Fruit fly (Drosophila melanogaster): ENCODE measurements around the gene GramD1B.
A peak's percentile ranks its signal among the peaks of the same experiment; 100 is the strongest.
"Not testable (repeated sequence)": the region's sequence is repeated elsewhere in the genome, so short reads cannot be mapped to it uniquely, and the experiment has no call there.

GramD1B gene

dm6 chr2L:3397594-3398073 is 24.5 kb upstream of the GramD1B start, which contains the start of gene CG34175:
Gene CG34175 (plus strand): TSS chr2L:3398023.
- TF ChIP-seq CG34367 (tag; optimal IDR thresholded peaks at IDR 0.05), result no peak
- no peak for TF ChIP-seq EcR (GFP tag; optimal IDR thresholded peaks at IDR 0.05)
- TF ChIP-seq CG13204 (GFP tag; optimal IDR thresholded peaks at IDR 0.05), result no peak
- TF ChIP-seq fd96Ca (GFP tag; IDR thresholded peaks at IDR 0.05), result no peak
- TF ChIP-seq rn (GFP tag; IDR thresholded peaks at IDR 0.05), result no peak
- TF ChIP-seq CG15710 (tag; optimal IDR thresholded peaks at IDR 0.05), result no peak
- TF ChIP-seq CG8159 (tag; optimal IDR thresholded peaks at IDR 0.05), result no peak
- no peak for TF ChIP-seq CG14655 (GFP tag; optimal IDR thresholded peaks at IDR 0.05)
- TF ChIP-seq CG17806 (tag; optimal IDR thresholded peaks at IDR 0.05), result no peak
- TF ChIP-seq CG4496 (GFP tag; IDR thresholded peaks at IDR 0.05), result no peak
- no peak for TF ChIP-seq CG10348 (GFP tag; IDR thresholded peaks at IDR 0.05)
- no peak for TF ChIP-seq CG12605 (GFP tag; IDR thresholded peaks at IDR 0.05)
- TF ChIP-seq Pif1A (GFP tag; optimal IDR thresholded peaks at IDR 0.05), result no peak
- TF ChIP-seq CG9948 (tag; optimal IDR thresholded peaks at IDR 0.05), result no peak
- no peak for TF ChIP-seq Snoo (tag; optimal IDR thresholded peaks at IDR 0.05)
- TF ChIP-seq gl (tag; optimal IDR thresholded peaks at IDR 0.05), result no peak

dm6 chr2L:3388396-3388795 is 15.2 kb upstream of the GramD1B start, which contains the start of gene CG42460:
Gene CG42460 (minus strand): TSS chr2L:3388496.
- not testable (repeated sequence) for TF ChIP-seq CG15710, D1, CG8159 (tag; optimal IDR thresholded peaks at IDR 0.05)

dm6 chr2L:3387643-3388042 is 14.5 kb upstream of the GramD1B start, which contains the start of gene Sfp23F:
Gene Sfp23F (minus strand): TSS chr2L:3387743.
- TF ChIP-seq CG9948 (tag; optimal IDR thresholded peaks at IDR 0.05) (no peak), CG15710 (tag; optimal IDR thresholded peaks at IDR 0.05) (no peak), rn (GFP tag; IDR thresholded peaks at IDR 0.05) (no peak), CG14655 (GFP tag; optimal IDR thresholded peaks at IDR 0.05) (no peak), fd96Ca (GFP tag; IDR thresholded peaks at IDR 0.05) (no peak), Pif1B (GFP tag; optimal IDR thresholded peaks at IDR 0.05) (no peak), CG8301 (tag; optimal IDR thresholded peaks at IDR 0.05) (no peak), CG34367 (tag; optimal IDR thresholded peaks at IDR 0.05) (no peak), EcR (GFP tag; optimal IDR thresholded peaks at IDR 0.05) (no peak), CG8159 (tag; optimal IDR thresholded peaks at IDR 0.05) (no peak), CG12605 (GFP tag; IDR thresholded peaks at IDR 0.05) (no peak), CG17806 (tag; optimal IDR thresholded peaks at IDR 0.05) (no peak), CG4496 (GFP tag; IDR thresholded peaks at IDR 0.05) (no peak), Pif1A (GFP tag; optimal IDR thresholded peaks at IDR 0.05) (no peak)

dm6 chr2L:3376684-3377086 is 3.5 kb upstream of the GramD1B start, which contains the start of the genes CG9662 and Ptpa:
Gene CG9662 (minus strand): TSS chr2L:3376737.
Gene Ptpa (plus strand): TSS chr2L:3377002.
- TF ChIP-seq Snoo (tag; optimal IDR thresholded peaks at IDR 0.05) (no peak), fd96Ca (GFP tag; IDR thresholded peaks at IDR 0.05) (peak; percentile 76), CG14655 (GFP tag; optimal IDR thresholded peaks at IDR 0.05) (peak; percentile 65), D1 (tag; optimal IDR thresholded peaks at IDR 0.05) (no peak), EcR (GFP tag; optimal IDR thresholded peaks at IDR 0.05) (no peak), CG8301 (tag; optimal IDR thresholded peaks at IDR 0.05) (peak; percentile 59), Ets98B (GFP tag; IDR thresholded peaks at IDR 0.05) (peak; percentile 42), Pif1A (GFP tag; optimal IDR thresholded peaks at IDR 0.05) (peak; percentile 54), CG4496 (GFP tag; IDR thresholded peaks at IDR 0.05) (peak; percentile 67), CG9948 (tag; optimal IDR thresholded peaks at IDR 0.05) (peak; percentile 62), gl (tag; optimal IDR thresholded peaks at IDR 0.05) (no peak), CG17806 (tag; optimal IDR thresholded peaks at IDR 0.05) (peak; percentile 59), CG32121 (GFP tag; IDR thresholded peaks at IDR 0.05) (peak; percentile 56; the same call in 1 of the 2 replicates), CG15710 (tag; optimal IDR thresholded peaks at IDR 0.05) (peak; percentile 61), CG12605 (GFP tag; IDR thresholded peaks at IDR 0.05) (no peak), CG34367 (tag; optimal IDR thresholded peaks at IDR 0.05) (peak; percentile 35), CG13204 (GFP tag; optimal IDR thresholded peaks at IDR 0.05) (no peak), CG8159 (tag; optimal IDR thresholded peaks at IDR 0.05) (peak; percentile 67), CG10348 (GFP tag; IDR thresholded peaks at IDR 0.05) (0 out of 2 replicates have a peak, but pooled peaks have one; percentile 14), rn (GFP tag; IDR thresholded peaks at IDR 0.05) (peak; percentile 62), Pif1B (GFP tag; optimal IDR thresholded peaks at IDR 0.05) (no peak)

dm6 chr2L:3375611-3376010 is 2.4 kb upstream of the GramD1B start, which contains the start of gene CG15412:
Gene CG15412 (minus strand): TSS chr2L:3375711.
- TF ChIP-seq CG12605 (GFP tag; IDR thresholded peaks at IDR 0.05) (no peak), CG8301 (tag; optimal IDR thresholded peaks at IDR 0.05) (no peak), CG34367 (tag; optimal IDR thresholded peaks at IDR 0.05) (no peak), Snoo (tag; optimal IDR thresholded peaks at IDR 0.05) (no peak), Pif1B (GFP tag; optimal IDR thresholded peaks at IDR 0.05) (no peak), CG4496 (GFP tag; IDR thresholded peaks at IDR 0.05) (no peak), fd96Ca (GFP tag; IDR thresholded peaks at IDR 0.05) (no peak)

- peak; percentile 2 for TF ChIP-seq CG15710 (tag; optimal IDR thresholded peaks at IDR 0.05)
- TF ChIP-seq CG4496 (GFP tag; IDR thresholded peaks at IDR 0.05), result peak; percentile 47; the same call in 1 of the 3 replicates
- peak; percentile 29 for TF ChIP-seq CG14655 (GFP tag; optimal IDR thresholded peaks at IDR 0.05)
- TF ChIP-seq CG34367 (tag; optimal IDR thresholded peaks at IDR 0.05), result no peak
- peak; percentile 39 for TF ChIP-seq Pif1A (GFP tag; optimal IDR thresholded peaks at IDR 0.05)
- peak; percentile 20 for TF ChIP-seq CG8159 (tag; optimal IDR thresholded peaks at IDR 0.05)
- peak; percentile 35; the same call in 1 of the 3 replicates for TF ChIP-seq fd96Ca (GFP tag; IDR thresholded peaks at IDR 0.05)
- no peak for TF ChIP-seq Snoo (tag; optimal IDR thresholded peaks at IDR 0.05)
- TF ChIP-seq CG10348 (GFP tag; IDR thresholded peaks at IDR 0.05), result no peak
- no peak for TF ChIP-seq CG9948 (tag; optimal IDR thresholded peaks at IDR 0.05)
- no peak for TF ChIP-seq EcR (GFP tag; optimal IDR thresholded peaks at IDR 0.05)
- TF ChIP-seq gl (tag; optimal IDR thresholded peaks at IDR 0.05), result no peak
- peak; percentile 49 for TF ChIP-seq Ets98B (GFP tag; IDR thresholded peaks at IDR 0.05)
- TF ChIP-seq CG8301 (tag; optimal IDR thresholded peaks at IDR 0.05), result peak; percentile 24
- TF ChIP-seq CG17806 (tag; optimal IDR thresholded peaks at IDR 0.05), result peak; percentile 3
- TF ChIP-seq rn (GFP tag; IDR thresholded peaks at IDR 0.05), result no peak
- no peak for TF ChIP-seq D1 (tag; optimal IDR thresholded peaks at IDR 0.05)
- no peak for TF ChIP-seq Pif1B (GFP tag; optimal IDR thresholded peaks at IDR 0.05)
- no peak for TF ChIP-seq CG12605 (GFP tag; IDR thresholded peaks at IDR 0.05)
- TF ChIP-seq CG32121 (GFP tag; IDR thresholded peaks at IDR 0.05), result peak; percentile 41; the same call in 1 of the 2 replicates
- TF ChIP-seq CG13204 (GFP tag; optimal IDR thresholded peaks at IDR 0.05), result no peak
These were observed 666 bp downstream of the GramD1B start for dm6 chr2L:3372483-3372929.
